Worm (Caenorhabditis elegans): ENCODE results near the gene F41G3.10.

The F41G3.10 gene

DNA sequence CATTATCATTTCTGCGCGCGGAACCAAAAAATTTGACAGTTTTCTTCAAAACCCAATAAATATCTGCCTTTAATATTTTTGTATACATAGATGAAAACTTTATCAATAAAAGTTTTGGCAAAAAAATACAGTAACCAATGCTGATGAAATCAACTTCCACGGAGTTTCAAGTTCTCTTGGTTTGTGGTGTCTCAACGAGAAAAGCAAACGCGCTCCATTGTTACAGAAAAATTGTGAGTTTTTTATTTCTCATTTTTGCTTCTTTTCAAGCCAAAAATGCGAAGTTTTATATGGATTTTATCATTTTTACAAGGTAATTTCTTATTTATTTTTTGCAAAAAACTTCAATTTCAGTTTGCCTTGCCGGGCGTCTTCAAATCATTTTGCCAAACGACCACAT is 14.6 kb downstream of the F41G3.10 start, which contains the start of gene T14B4.3:
Gene T14B4.3 (plus strand): TSS at position 264 of the 400 bp plus-strand sequence.
- TF ChIP-seq snpc-4 (tag; optimal IDR thresholded peaks at IDR 0.05) (no peak), blmp-1 (tag; optimal IDR thresholded peaks at IDR 0.05) (peak; percentile 61), swsn-7 (tag; optimal IDR thresholded peaks at IDR 0.05) (peak; percentile 45), fkh-4 (tag; optimal IDR thresholded peaks at IDR 0.05; ENCODE audit: borderline replicate concordance) (no peak), irx-1 (tag; optimal IDR thresholded peaks at IDR 0.05) (no peak), snu-23 (GFP tag; optimal IDR thresholded peaks at IDR 0.05) (peak; percentile 60), unc-86 (tag; optimal IDR thresholded peaks at IDR 0.05) (peak; percentile 14), aha-1 (tag; optimal IDR thresholded peaks at IDR 0.05) (no peak), ces-1 (GFP tag; optimal IDR thresholded peaks at IDR 0.05) (no peak), ceh-90 (tag; optimal IDR thresholded peaks at IDR 0.05) (no peak), ets-5 (GFP tag; IDR thresholded peaks at IDR 0.05) (no peak), hpl-2 (GFP tag; optimal IDR thresholded peaks at IDR 0.05) (no peak), nhr-77 (tag; optimal IDR thresholded peaks at IDR 0.05) (peak; percentile 28), mep-1 (tag; optimal IDR thresholded peaks at IDR 0.05) (peak; percentile 57), vab-15 (tag; optimal IDR thresholded peaks at IDR 0.05) (peak; percentile 20), nhr-11 (tag; optimal IDR thresholded peaks at IDR 0.05) (no peak), mab-9 (GFP tag; IDR thresholded peaks at IDR 0.05) (no peak), alr-1 (tag; optimal IDR thresholded peaks at IDR 0.05; ENCODE audit: borderline replicate concordance) (no peak), C16A3.4 (tag; optimal IDR thresholded peaks at IDR 0.05) (peak; percentile 83), grh-1 (GFP tag; IDR thresholded peaks at IDR 0.05) (no peak), unc-30 (tag; optimal IDR thresholded peaks at IDR 0.05) (no peak), nhr-237 (tag; optimal IDR thresholded peaks at IDR 0.05) (peak; percentile 6), nhr-47 (tag; optimal IDR thresholded peaks at IDR 0.05) (peak; percentile 61), dpl-1 (GFP tag; optimal IDR thresholded peaks at IDR 0.05) (peak; percentile 53 to 72 (median 71)), C04F5.9 (tag; optimal IDR thresholded peaks at IDR 0.05) (peak; percentile 4), zag-1 (tag; optimal IDR thresholded peaks at IDR 0.05) (no peak), unc-130 (tag; optimal IDR thresholded peaks at IDR 0.05) (no peak), fkh-8 (tag; optimal IDR thresholded peaks at IDR 0.05) (peak; percentile 56), hlh-4 (tag; optimal IDR thresholded peaks at IDR 0.05) (no peak), unc-62 (GFP tag; optimal IDR thresholded peaks at IDR 0.05) (no peak), ceh-82 (tag; optimal IDR thresholded peaks at IDR 0.05) (peak in 2 of 3 experiments; percentile 41 to 64), lsy-2 (tag; optimal IDR thresholded peaks at IDR 0.05) (peak; percentile 68 to 88), jun-1 (tag; optimal IDR thresholded peaks at IDR 0.05) (peak; percentile 26), zip-4 (GFP tag; optimal IDR thresholded peaks at IDR 0.05) (no peak), sup-37 (GFP tag; optimal IDR thresholded peaks at IDR 0.05) (no peak), nhr-12 (tag; optimal IDR thresholded peaks at IDR 0.05) (no peak), ceh-8 (GFP tag; optimal IDR thresholded peaks at IDR 0.05) (no peak), ceh-88 (GFP tag; IDR thresholded peaks at IDR 0.05) (0 out of 2 replicates have a peak, but pooled peaks have one; percentile 45), fos-1 (tag; optimal IDR thresholded peaks at IDR 0.05) (no peak), fkh-10 (GFP tag; optimal IDR thresholded peaks at IDR 0.05) (no peak), ceh-63 (GFP tag; optimal IDR thresholded peaks at IDR 0.05) (no peak), C34B4.2 (tag; optimal IDR thresholded peaks at IDR 0.05) (no peak), Y116A8C.19 (tag; optimal IDR thresholded peaks at IDR 0.05; ENCODE audit: borderline replicate concordance) (no peak), pag-3 (tag; optimal IDR thresholded peaks at IDR 0.05; ENCODE audit: borderline replicate concordance, insufficient read depth) (no peak), nhr-76 (tag; optimal IDR thresholded peaks at IDR 0.05) (no peak), tlp-1 (tag; optimal IDR thresholded peaks at IDR 0.05) (no peak), lin-14 (GFP tag; optimal IDR thresholded peaks at IDR 0.05) (peak; percentile 75), hlh-17 (GFP tag; optimal IDR thresholded peaks at IDR 0.05; ENCODE audit: borderline replicate concordance) (no peak), egl-13 (tag; optimal IDR thresholded peaks at IDR 0.05) (no peak), isw-1 (GFP tag; IDR thresholded peaks at IDR 0.05) (peak; percentile 32), lin-39 (tag; optimal IDR thresholded peaks at IDR 0.05) (no peak), ama-1 (optimal IDR thresholded peaks at IDR 0.05) (no peak), nhr-20 (tag; optimal IDR thresholded peaks at IDR 0.05) (peak; percentile 57), ztf-4 (tag; optimal IDR thresholded peaks at IDR 0.05) (no peak)

All from whole organism, L1 larva.